Fruit fly (Drosophila melanogaster) whole organism, embryonic: ENCODE results near the gene PMP34.

Experiments
- ATbp ChIP-seq: fragments of 200-800 bp; sonication (Bioruptor generic); optimal IDR thresholded peaks from 2 replicates; lab custom pipeline; 2017; ENCODE audit warnings: missing biosample characterization, mild to moderate bottlenecking, missing genetic modification characterization, missing genetic modification reagents
- Aef1 ChIP-seq: fragments of 200-800 bp; sonication (Bioruptor generic); IDR thresholded peaks from 3 replicates; pipeline ENCODE4 v1.3.6; 2022; ENCODE audit warnings: missing biosample characterization, missing genetic modification characterization
- Awh ChIP-seq: fragments of 200-800 bp; sonication (Bioruptor generic); IDR thresholded peaks from 2 replicates; pipeline ENCODE4, ENCODE4 v1.3.6; 2022; ENCODE audit warnings: missing biosample characterization, missing genetic modification characterization
- BtbVII ChIP-seq: fragments of 200-800 bp; sonication (Bioruptor generic); optimal IDR thresholded peaks from 3 replicates; lab custom pipeline; 2017; ENCODE audit warnings: missing biosample characterization, mild to moderate bottlenecking, missing genetic modification characterization
- CG10431 ChIP-seq: fragments of 200-800 bp; sonication (Bioruptor generic); optimal IDR thresholded peaks from 3 replicates; lab custom pipeline; 2018; ENCODE audit warnings: missing biosample characterization, mild to moderate bottlenecking, missing genetic modification characterization
- CG10979 ChIP-seq: fragments of 200-800 bp; sonication (Bioruptor generic); optimal IDR thresholded peaks from 2 replicates; lab custom pipeline; 2018; ENCODE audit warnings: missing biosample characterization, mild to moderate bottlenecking, missing genetic modification characterization, moderate library complexity
- CG12104 ChIP-seq: fragments of 200-800 bp; sonication (Bioruptor generic); optimal IDR thresholded peaks from 3 replicates; lab custom pipeline; 2016; ENCODE audit warnings: missing biosample characterization, missing genetic modification characterization
- CG12236 ChIP-seq: fragments of 200-800 bp; sonication (Bioruptor generic); optimal IDR thresholded peaks from 2 replicates; lab custom pipeline; 2016; ENCODE audit warnings: missing biosample characterization, missing genetic modification characterization
- CG1233 ChIP-seq: fragments of 200-800 bp; sonication (Bioruptor generic); optimal IDR thresholded peaks from 4 replicates; lab custom pipeline; 2018; ENCODE audit warnings: missing biosample characterization, mild to moderate bottlenecking, missing genetic modification characterization
- CG13424 ChIP-seq: fragments of 200-800 bp; sonication (Bioruptor generic); optimal IDR thresholded peaks from 2 replicates; lab custom pipeline; 2019; ENCODE audit warnings: missing biosample characterization, mild to moderate bottlenecking, missing genetic modification characterization, moderate library complexity
- CG15269 ChIP-seq: fragments of 200-800 bp; sonication (Bioruptor generic); optimal IDR thresholded peaks from 2 replicates; lab custom pipeline; 2018; ENCODE audit warnings: missing biosample characterization, mild to moderate bottlenecking, missing genetic modification characterization, moderate library complexity
- CG1529 ChIP-seq: fragments of 200-800 bp; sonication (Bioruptor generic); optimal IDR thresholded peaks from 3 replicates; lab custom pipeline; 2018; ENCODE audit warnings: missing biosample characterization, missing genetic modification characterization
- CG15696 ChIP-seq: fragments of 200-800 bp; sonication (Bioruptor generic); optimal IDR thresholded peaks from 2 replicates; lab custom pipeline; 2019; ENCODE audit warnings: missing biosample characterization, mild to moderate bottlenecking, missing genetic modification characterization, moderate library complexity
- CG18619 ChIP-seq: fragments of 200-800 bp; sonication (Bioruptor generic); optimal IDR thresholded peaks from 3 replicates; lab custom pipeline; 2017; ENCODE audit warnings: missing biosample characterization, mild to moderate bottlenecking, missing genetic modification characterization
- CG2202 ChIP-seq: fragments of 200-800 bp; sonication (Bioruptor generic); optimal IDR thresholded peaks from 2 replicates; lab custom pipeline; 2018; ENCODE audit warnings: missing biosample characterization, mild to moderate bottlenecking, missing genetic modification characterization
- CG3407 ChIP-seq: fragments of 200-800 bp; sonication (Bioruptor generic); optimal IDR thresholded peaks from 2 replicates; lab custom pipeline; 2018; ENCODE audit warnings: missing biosample characterization, mild to moderate bottlenecking, missing genetic modification characterization
- CG34422 ChIP-seq: fragments of 200-800 bp; sonication (Bioruptor generic); IDR thresholded peaks from 3 replicates; pipeline ENCODE4 v1.3.6; 2022; ENCODE audit warnings: missing biosample characterization, missing genetic modification characterization
- CG3995 ChIP-seq: fragments of 200-800 bp; sonication (Bioruptor generic); optimal IDR thresholded peaks from 3 replicates; lab custom pipeline; 2016; ENCODE audit warnings: missing biosample characterization, missing genetic modification characterization
- CG6254 ChIP-seq: fragments of 200-800 bp; sonication (Bioruptor generic); optimal IDR thresholded peaks from 3 replicates; lab custom pipeline; 2017; ENCODE audit warnings: mild to moderate bottlenecking, missing biosample characterization, missing genetic modification reagents, missing genetic modification characterization
- CG6813 ChIP-seq: fragments of 200-800 bp; sonication (Bioruptor generic); optimal IDR thresholded peaks from 2 replicates; lab custom pipeline; 2017; ENCODE audit warnings: missing biosample characterization, missing genetic modification characterization, mild to moderate bottlenecking, moderate library complexity, missing genetic modification reagents
- CG7556 ChIP-seq: fragments of 200-800 bp; sonication (Bioruptor generic); optimal IDR thresholded peaks from 2 replicates; lab custom pipeline; 2017; ENCODE audit warnings: missing biosample characterization, mild to moderate bottlenecking, missing genetic modification characterization
- D ChIP-seq, 2 experiments: fragments of 200-800 bp in 1 of 2; fragments of >200 bp in 1 of 2; sonication (Bioruptor generic) in 1 of 2; optimal IDR thresholded peaks; 2 replicates in 1 of 2; 3 replicates in 1 of 2; lab custom pipeline; 2017; ENCODE audit warnings: mild to moderate bottlenecking in 1 of 2, missing biosample characterization in 1 of 2, missing genetic modification characterization in 1 of 2, missing genetic modification reagents in 1 of 2
- Fer2 ChIP-seq: fragments of 200-800 bp; sonication (Bioruptor generic); optimal IDR thresholded peaks from 2 replicates; lab custom pipeline; 2018; ENCODE audit warnings: missing biosample characterization, mild to moderate bottlenecking, missing genetic modification characterization, moderate library complexity
- Hr78 ChIP-seq, 2 experiments: fragments of 200-800 bp in 1 of 2; fragments of >200 bp in 1 of 2; sonication (Bioruptor generic) in 1 of 2; optimal IDR thresholded peaks; 2 replicates each; lab custom pipeline; 2017 to 2019; ENCODE audit warnings: missing biosample characterization in 2 of 2, missing genetic modification characterization in 2 of 2, mild to moderate bottlenecking in 1 of 2, moderate library complexity in 1 of 2
- MTF-1 ChIP-seq: fragments of 200-800 bp; sonication (Bioruptor generic); optimal IDR thresholded peaks from 2 replicates; lab custom pipeline; 2018; ENCODE audit warnings: missing biosample characterization, mild to moderate bottlenecking, missing genetic modification characterization, borderline replicate concordance
- Med ChIP-seq: fragments of 200-800 bp; sonication (Bioruptor generic); peaks from one replicate; lab custom pipeline; 2016; ENCODE audit warnings: missing biosample characterization, missing genetic modification characterization, mild to moderate bottlenecking, inconsistent platforms, moderate library complexity
- NC2β ChIP-seq: fragments of 200-800 bp; sonication (Bioruptor generic); optimal IDR thresholded peaks from 2 replicates; lab custom pipeline; 2016; ENCODE audit warnings: missing biosample characterization, missing genetic modification characterization
- Scr ChIP-seq: fragments of 200-800 bp; sonication (Bioruptor generic); IDR thresholded peaks from 2 replicates; pipeline ENCODE4 v1.3.6; 2022; ENCODE audit warnings: missing biosample characterization, missing genetic modification characterization; ENCODE audit not compliant: partially characterized antibody
- Side ChIP-seq: fragments of 200-800 bp; sonication (Bioruptor generic); optimal IDR thresholded peaks from 2 replicates; lab custom pipeline; 2016; ENCODE audit warnings: missing biosample characterization, missing genetic modification characterization
- Stat92E ChIP-seq, 3 experiments: fragments of >200 bp in 2 of 3; fragments of 200-800 bp in 1 of 3; sonication (Bioruptor generic) in 1 of 3; optimal IDR thresholded peaks; 2 replicates each; lab custom pipeline; 2017 to 2019; ENCODE audit warnings: missing biosample characterization in 3 of 3, missing genetic modification characterization in 3 of 3, mild to moderate bottlenecking in 1 of 3, moderate library complexity in 1 of 3
- Xrp1 ChIP-seq: fragments of 200-800 bp; sonication (Bioruptor generic); IDR thresholded peaks from 2 replicates; pipeline ENCODE4 v1.3.6; 2022; ENCODE audit warnings: missing biosample characterization, missing genetic modification characterization
- abd-A ChIP-seq: fragments of 200-800 bp; sonication (Bioruptor generic); optimal IDR thresholded peaks from 3 replicates; lab custom pipeline; 2019; ENCODE audit warnings: missing biosample characterization, mild to moderate bottlenecking, missing genetic modification characterization, moderate library complexity
- ara ChIP-seq: fragments of 200-800 bp; sonication (Bioruptor generic); IDR thresholded peaks from 2 replicates; pipeline ENCODE4 v1.3.6; 2022; ENCODE audit warnings: missing biosample characterization, missing genetic modification characterization
- bab2 ChIP-seq: fragments of 200-800 bp; sonication (Bioruptor generic); optimal IDR thresholded peaks from 2 replicates; lab custom pipeline; 2016; ENCODE audit warnings: missing biosample characterization, missing genetic modification characterization
- chm ChIP-seq: fragments of 200-800 bp; sonication (Bioruptor generic); IDR thresholded peaks from 2 replicates; pipeline ENCODE4 v1.3.6; 2022; ENCODE audit warnings: missing biosample characterization, missing genetic modification characterization
- dpn ChIP-seq, 2 experiments: fragments of 200-800 bp; sonication (Bioruptor generic); optimal IDR thresholded peaks; 3 replicates each; lab custom pipeline; 2016; ENCODE audit warnings: missing biosample characterization in 2 of 2, missing genetic modification characterization in 2 of 2
- fd102C ChIP-seq: fragments of 200-800 bp; sonication (Bioruptor generic); optimal IDR thresholded peaks from 2 replicates; lab custom pipeline; 2018; ENCODE audit warnings: missing biosample characterization, mild to moderate bottlenecking, missing genetic modification characterization, moderate library complexity
- gsb-n ChIP-seq: fragments of 200-800 bp; sonication (Bioruptor generic); optimal IDR thresholded peaks from 3 replicates; lab custom pipeline; 2018; ENCODE audit warnings: missing biosample characterization, mild to moderate bottlenecking, missing genetic modification characterization
- ham ChIP-seq: fragments of 200-800 bp; sonication (Bioruptor generic); IDR thresholded peaks from 2 replicates; pipeline ENCODE4 v1.3.6; 2022; ENCODE audit warnings: missing biosample characterization, missing genetic modification characterization
- hb ChIP-seq: fragments of 200-800 bp; sonication (Bioruptor generic); IDR thresholded peaks from 3 replicates; pipeline ENCODE4 v1.3.6; 2022; ENCODE audit warnings: missing biosample characterization, missing genetic modification characterization; ENCODE audit not compliant: partially characterized antibody
- kni ChIP-seq: fragments of 200-800 bp; sonication (Bioruptor generic); optimal IDR thresholded peaks from 3 replicates; lab custom pipeline; 2017; ENCODE audit warnings: mild to moderate bottlenecking, missing biosample characterization, missing genetic modification reagents, missing genetic modification characterization
- lmd ChIP-seq: fragments of 200-800 bp; sonication (Bioruptor generic); IDR thresholded peaks from 2 replicates; pipeline ENCODE4 v1.3.6; 2022; ENCODE audit warnings: missing biosample characterization, missing genetic modification characterization
- lola ChIP-seq, 3 experiments: fragments of >200 bp in 2 of 3; fragments of 200-800 bp in 1 of 3; sonication (Bioruptor generic) in 1 of 3; optimal IDR thresholded peaks; 2 replicates each; lab custom pipeline; 2017 to 2019; ENCODE audit warnings: missing biosample characterization in 3 of 3, missing genetic modification characterization in 3 of 3, mild to moderate bottlenecking in 1 of 3, moderate library complexity in 1 of 3
- nerfin-1 ChIP-seq: fragments of 200-800 bp; sonication (Bioruptor generic); optimal IDR thresholded peaks from 3 replicates; lab custom pipeline; 2019; ENCODE audit warnings: missing biosample characterization, mild to moderate bottlenecking, missing genetic modification characterization, moderate library complexity
- salm ChIP-seq: fragments of 200-800 bp; sonication (Bioruptor generic); optimal IDR thresholded peaks from 2 replicates; lab custom pipeline; 2018; ENCODE audit warnings: missing biosample characterization, mild to moderate bottlenecking, missing genetic modification characterization
- sens ChIP-seq: fragments of 200-800 bp; sonication (Bioruptor generic); peaks from one replicate; lab custom pipeline; 2016; ENCODE audit warnings: missing biosample characterization, missing genetic modification characterization
- sim ChIP-seq: fragments of 200-800 bp; sonication (Bioruptor generic); IDR thresholded peaks from 2 replicates; pipeline ENCODE4 v1.3.6; 2022; ENCODE audit warnings: missing biosample characterization, missing genetic modification characterization
- zen ChIP-seq: fragments of 200-800 bp; sonication (Bioruptor generic); optimal IDR thresholded peaks from 3 replicates; lab custom pipeline; 2018; ENCODE audit warnings: missing biosample characterization, mild to moderate bottlenecking, missing genetic modification characterization, moderate library complexity

Gene PMP34

dm6 chr3L:4272167-4272773, 46.3 kb upstream of the PMP34 start (continued):
- TF ChIP-seq CG10431 (GFP tag; lab: Kevin White, UChicago) (peak; percentile 74), Med (GFP tag; lab: Kevin White, UChicago) (peak; percentile 64), nerfin-1 (tag; lab: Kevin White, UChicago) (peak; percentile 6), Awh (GFP tag; lab: Robert Waterston, UW) (no peak), hb (GFP tag; lab: Robert Waterston, UW) (no peak), D (optimal IDR thresholded peaks at IDR 0.05; lab: Kevin White, UChicago) (no peak), D (GFP tag; optimal IDR thresholded peaks at IDR 0.05; lab: Kevin White, UChicago) (peak; percentile 55), CG3995 (GFP tag; lab: Kevin White, UChicago) (no peak), BtbVII (GFP tag; lab: Kevin White, UChicago) (no peak), CG34422 (GFP tag; lab: Robert Waterston, UW) (no peak), ara (GFP tag; lab: Robert Waterston, UW) (peak; percentile 19; the same call in 1 of the 2 replicates), Scr (GFP tag; lab: Robert Waterston, UW) (no peak), lmd (GFP tag; lab: Robert Waterston, UW) (no peak), fd102C (peak; percentile 15), salm (tag; lab: Kevin White, UChicago) (peak; percentile 16), CG6254 (GFP tag; lab: Kevin White, UChicago) (peak; percentile 28), CG2202 (peak; percentile 71), CG12236 (peak; percentile 10), Xrp1 (GFP tag; lab: Robert Waterston, UW) (peak; percentile 66), Hr78 (GFP tag; optimal IDR thresholded peaks at IDR 0.05; lab: Kevin White, UChicago) (no peak), Aef1 (GFP tag; lab: Robert Waterston, UW) (no peak), CG7556 (GFP tag; lab: Kevin White, UChicago) (no peak), dpn (GFP tag; optimal IDR thresholded peaks at IDR 0.05; lab: Kevin White, UChicago) (no peak), bab2 (GFP tag; lab: Kevin White, UChicago) (peak; percentile 13), abd-A (tag; lab: Kevin White, UChicago) (no peak), CG18619 (GFP tag; lab: Kevin White, UChicago) (peak; percentile 14), chm (GFP tag; lab: Robert Waterston, UW) (peak; percentile 62; the same call in 1 of the 2 replicates), CG15696 (peak; percentile 82), ham (GFP tag; lab: Robert Waterston, UW) (no peak), CG1233 (peak; percentile 33), sens (GFP tag; lab: Kevin White, UChicago) (peak; percentile 86), CG6813 (GFP tag; lab: Kevin White, UChicago) (peak; percentile 69), zen (tag; lab: Kevin White, UChicago) (peak; percentile 13), lola (GFP tag; optimal IDR thresholded peaks at IDR 0.05; lab: Kevin White, UChicago) (peak in 1 of 3 experiments; percentile 31), sim (GFP tag; lab: Robert Waterston, UW) (0 out of 2 replicates have a peak, but pooled peaks have one; percentile 18), CG15269 (no peak), Stat92E (GFP tag; optimal IDR thresholded peaks at IDR 0.05; lab: Kevin White, UChicago) (peak in 1 of 3 experiments; percentile 27), ATbp (GFP tag; lab: Kevin White, UChicago) (peak; percentile 62), MTF-1 (GFP tag; lab: Kevin White, UChicago) (peak; percentile 39), Fer2 (tag; lab: Kevin White, UChicago) (no peak), CG3407 (GFP tag; lab: Kevin White, UChicago) (peak; percentile 54), CG12104 (GFP tag; lab: Kevin White, UChicago) (peak; percentile 0), NC2β (GFP tag; lab: Kevin White, UChicago) (peak; percentile 7), kni (GFP tag; lab: Kevin White, UChicago) (peak; percentile 92), gsb-n (tag; lab: Kevin White, UChicago) (no peak), CG10979 (peak; percentile 38), CG13424 (tag; lab: Kevin White, UChicago) (peak; percentile 13), Side (GFP tag; lab: Kevin White, UChicago) (peak; percentile 33), CG1529 (GFP tag; lab: Kevin White, UChicago) (peak; percentile 30)
